Fruit fly (Drosophila melanogaster) whole organism, embryonic: ENCODE results near the gene Pa1.

ENCODE experiments used
- Aef1 ChIP-seq: fragments of 200-800 bp; sonication (Bioruptor generic); IDR thresholded peaks from 3 replicates; pipeline ENCODE4 v1.3.6; 2022; ENCODE audit warnings: missing biosample characterization, missing genetic modification characterization
- CG10274 ChIP-seq: fragments of 200-800 bp; sonication (Bioruptor generic); optimal IDR thresholded peaks from 3 replicates; lab custom pipeline; 2017; ENCODE audit warnings: missing biosample characterization, mild to moderate bottlenecking, missing genetic modification characterization
- CG10462 ChIP-seq: fragments of 200-800 bp; sonication (Bioruptor generic); optimal IDR thresholded peaks from 2 replicates; lab custom pipeline; 2016; ENCODE audit warnings: missing biosample characterization, missing genetic modification characterization
- CG11085 ChIP-seq: fragments of 200-800 bp; sonication (Bioruptor generic); IDR thresholded peaks from 2 replicates; pipeline ENCODE4 v1.3.6; 2022; ENCODE audit warnings: missing biosample characterization, missing genetic modification characterization
- CG1602 ChIP-seq: fragments of 200-800 bp; sonication (Bioruptor generic); optimal IDR thresholded peaks from 3 replicates; lab custom pipeline; 2016; ENCODE audit warnings: missing biosample characterization, missing genetic modification characterization
- CG17361 ChIP-seq: fragments of 200-800 bp; sonication (Bioruptor generic); IDR thresholded peaks from 3 replicates; pipeline ENCODE4 v1.3.6; 2022; ENCODE audit warnings: missing biosample characterization, missing genetic modification characterization
- CG1832 ChIP-seq: fragments of 200-800 bp; sonication (Bioruptor generic); optimal IDR thresholded peaks from 2 replicates; lab custom pipeline; 2017; ENCODE audit warnings: missing biosample characterization, mild to moderate bottlenecking, missing genetic modification characterization, inconsistent platforms
- CG3163 ChIP-seq: fragments of 200-800 bp; sonication (Bioruptor generic); optimal IDR thresholded peaks from 3 replicates; lab custom pipeline; 2016; ENCODE audit warnings: missing biosample characterization, missing genetic modification characterization
- CG33557 ChIP-seq: fragments of 200-800 bp; sonication (Bioruptor generic); optimal IDR thresholded peaks from 2 replicates; lab custom pipeline; 2019; ENCODE audit warnings: missing biosample characterization, mild to moderate bottlenecking, missing genetic modification characterization, moderate library complexity
- CG3726 ChIP-seq: fragments of 200-800 bp; sonication (Bioruptor generic); IDR thresholded peaks from 3 replicates; pipeline ENCODE4, ENCODE4 v1.3.6; 2022; ENCODE audit warnings: missing biosample characterization, missing genetic modification characterization
- CG4424 ChIP-seq: fragments of 200-800 bp; sonication (Bioruptor generic); optimal IDR thresholded peaks from 3 replicates; lab custom pipeline; 2016; ENCODE audit warnings: missing biosample characterization, missing genetic modification characterization
- CG4617 ChIP-seq: fragments of 200-800 bp; sonication (Bioruptor generic); optimal IDR thresholded peaks from 3 replicates; lab custom pipeline; 2016; ENCODE audit warnings: missing biosample characterization, missing genetic modification characterization, borderline replicate concordance
- CG4707 ChIP-seq: fragments of 200-800 bp; sonication (Bioruptor generic); optimal IDR thresholded peaks from 2 replicates; lab custom pipeline; 2018; ENCODE audit warnings: missing biosample characterization, mild to moderate bottlenecking, missing genetic modification characterization, moderate library complexity
- CG4820 ChIP-seq: fragments of 200-800 bp; sonication (Bioruptor generic); optimal IDR thresholded peaks from 3 replicates; lab custom pipeline; 2016; ENCODE audit warnings: missing biosample characterization, missing genetic modification characterization
- CG5245 ChIP-seq: fragments of 200-800 bp; sonication (Bioruptor generic); optimal IDR thresholded peaks from 3 replicates; lab custom pipeline; 2016; ENCODE audit warnings: missing biosample characterization, missing genetic modification characterization
- CG6654 ChIP-seq: fragments of 200-800 bp; sonication (Bioruptor generic); optimal IDR thresholded peaks from 2 replicates; lab custom pipeline; 2017; ENCODE audit warnings: missing biosample characterization, mild to moderate bottlenecking, missing genetic modification characterization
- CG8089 ChIP-seq: fragments of 200-800 bp; sonication (Bioruptor generic); optimal IDR thresholded peaks from 3 replicates; lab custom pipeline; 2016; ENCODE audit warnings: missing biosample characterization, missing genetic modification characterization
- CG8765 ChIP-seq: fragments of 200-800 bp; sonication (Bioruptor generic); IDR thresholded peaks from 2 replicates; pipeline ENCODE4 v1.3.6; 2022; ENCODE audit warnings: missing biosample characterization, missing genetic modification characterization
- CG8944 ChIP-seq: fragments of 200-800 bp; sonication (Bioruptor generic); optimal IDR thresholded peaks from 3 replicates; lab custom pipeline; 2016; ENCODE audit warnings: missing biosample characterization, missing genetic modification characterization
- CkIIα-i1 ChIP-seq: fragments of 200-800 bp; sonication (Bioruptor generic); IDR thresholded peaks from 2 replicates; pipeline ENCODE4 v1.3.6; 2022; ENCODE audit warnings: missing biosample characterization, missing genetic modification characterization
- Dek ChIP-seq: fragments of 200-800 bp; sonication (Bioruptor generic); optimal IDR thresholded peaks from 3 replicates; lab custom pipeline; 2019; ENCODE audit warnings: missing biosample characterization, mild to moderate bottlenecking, missing genetic modification characterization, moderate library complexity
- Dfd ChIP-seq, 2 experiments: fragments of >200 bp; optimal IDR thresholded peaks; 2 replicates each; lab custom pipeline; 2017; ENCODE audit warnings: missing biosample characterization in 2 of 2, missing genetic modification characterization in 2 of 2
- Dip2 ChIP-seq: fragments of 200-800 bp; sonication (Bioruptor generic); IDR thresholded peaks from 2 replicates; pipeline ENCODE4 v1.3.6; 2022; ENCODE audit warnings: missing biosample characterization, missing genetic modification characterization
- Dref ChIP-seq: fragments of 200-800 bp; sonication (Bioruptor generic); IDR thresholded peaks from 2 replicates; pipeline ENCODE4 v1.3.6; 2022; ENCODE audit warnings: missing biosample characterization, missing genetic modification characterization
- Drgx ChIP-seq: fragments of 200-800 bp; sonication (Bioruptor generic); IDR thresholded peaks from 2 replicates; pipeline ENCODE4 v1.3.6; 2022; ENCODE audit warnings: missing biosample characterization, missing genetic modification characterization
- H15 ChIP-seq: fragments of 200-800 bp; sonication (Bioruptor generic); IDR thresholded peaks from 3 replicates; pipeline ENCODE4 v1.3.6; 2022; ENCODE audit warnings: missing biosample characterization, missing genetic modification characterization
- NC2β ChIP-seq: fragments of 200-800 bp; sonication (Bioruptor generic); optimal IDR thresholded peaks from 2 replicates; lab custom pipeline; 2016; ENCODE audit warnings: missing biosample characterization, missing genetic modification characterization
- NFAT ChIP-seq: fragments of 200-800 bp; sonication (Bioruptor generic); IDR thresholded peaks from 2 replicates; pipeline ENCODE4 v1.3.6; 2022; ENCODE audit warnings: missing biosample characterization, missing genetic modification characterization
- Neu2 ChIP-seq: fragments of 200-800 bp; sonication (Bioruptor generic); optimal IDR thresholded peaks from 3 replicates; lab custom pipeline; 2016; ENCODE audit warnings: missing biosample characterization, missing genetic modification characterization, borderline replicate concordance
- Rfx ChIP-seq: fragments of 200-800 bp; sonication (Bioruptor generic); IDR thresholded peaks from 2 replicates; pipeline ENCODE4 v1.3.6; 2022; ENCODE audit warnings: missing biosample characterization, missing genetic modification characterization
- Taf1 ChIP-seq: fragments of 200-800 bp; sonication (Bioruptor generic); IDR thresholded peaks from 2 replicates; pipeline ENCODE4 v1.3.6; 2022; ENCODE audit warnings: missing biosample characterization, missing genetic modification characterization
- al ChIP-seq: fragments of 200-800 bp; sonication (Bioruptor generic); IDR thresholded peaks from 2 replicates; pipeline ENCODE4 v1.3.6; 2022; ENCODE audit warnings: missing biosample characterization, missing genetic modification characterization
- dan ChIP-seq: fragments of 200-800 bp; sonication (Bioruptor generic); IDR thresholded peaks from 2 replicates; pipeline ENCODE4 v1.3.6; 2022; ENCODE audit warnings: missing biosample characterization, missing genetic modification characterization
- dm ChIP-seq: fragments of 200-800 bp; sonication (Bioruptor generic); optimal IDR thresholded peaks from 3 replicates; lab custom pipeline; 2016; ENCODE audit warnings: missing biosample characterization, missing genetic modification characterization
- fd102C ChIP-seq: fragments of 200-800 bp; sonication (Bioruptor generic); optimal IDR thresholded peaks from 2 replicates; lab custom pipeline; 2018; ENCODE audit warnings: missing biosample characterization, mild to moderate bottlenecking, missing genetic modification characterization, moderate library complexity
- fd3F ChIP-seq: fragments of 200-800 bp; sonication (Bioruptor generic); optimal IDR thresholded peaks from 2 replicates; lab custom pipeline; 2018; ENCODE audit warnings: missing biosample characterization, mild to moderate bottlenecking, missing genetic modification characterization, moderate library complexity
- gce ChIP-seq: fragments of 200-800 bp; sonication (Bioruptor generic); IDR thresholded peaks from 3 replicates; pipeline ENCODE4 v1.3.6; 2022; ENCODE audit warnings: missing biosample characterization, missing genetic modification characterization
- gcm ChIP-seq: fragments of 200-800 bp; sonication (Bioruptor generic); optimal IDR thresholded peaks from 2 replicates; lab custom pipeline; 2019; ENCODE audit warnings: missing biosample characterization, mild to moderate bottlenecking, missing genetic modification characterization, moderate library complexity
- ham ChIP-seq: fragments of 200-800 bp; sonication (Bioruptor generic); IDR thresholded peaks from 2 replicates; pipeline ENCODE4 v1.3.6; 2022; ENCODE audit warnings: missing biosample characterization, missing genetic modification characterization
- hbn ChIP-seq: fragments of 200-800 bp; sonication (Bioruptor generic); IDR thresholded peaks from 2 replicates; pipeline ENCODE4 v1.3.6; 2022; ENCODE audit warnings: missing biosample characterization, missing genetic modification characterization; ENCODE audit not compliant: partially characterized antibody
- hkb ChIP-seq, 2 experiments: fragments of 200-800 bp in 1 of 2; fragments of >200 bp in 1 of 2; sonication (Bioruptor generic) in 1 of 2; IDR thresholded peaks in 1 of 2; optimal IDR thresholded peaks in 1 of 2; 2 replicates each; pipeline versions ENCODE4 v1.3.6 to Lab custom; 2017 to 2022; ENCODE audit warnings: missing biosample characterization in 1 of 2, missing genetic modification characterization in 1 of 2
- inv ChIP-seq: fragments of 200-800 bp; sonication (Bioruptor generic); IDR thresholded peaks from 2 replicates; pipeline ENCODE4 v1.3.6; 2022; ENCODE audit warnings: missing biosample characterization, missing genetic modification characterization; ENCODE audit not compliant: partially characterized antibody
- nmo ChIP-seq: fragments of 200-800 bp; sonication (Bioruptor generic); optimal IDR thresholded peaks from 2 replicates; lab custom pipeline; 2018; ENCODE audit warnings: missing biosample characterization, mild to moderate bottlenecking, missing genetic modification characterization, moderate library complexity
- pzg ChIP-seq: fragments of 200-800 bp; sonication (Bioruptor generic); optimal IDR thresholded peaks from 3 replicates; lab custom pipeline; 2018; ENCODE audit warnings: missing biosample characterization, mild to moderate bottlenecking, missing genetic modification characterization, moderate library complexity
- repo ChIP-seq: fragments of 200-800 bp; sonication (Bioruptor generic); optimal IDR thresholded peaks from 2 replicates; lab custom pipeline; 2016; ENCODE audit warnings: missing biosample characterization, missing genetic modification characterization
- ro ChIP-seq: fragments of 200-800 bp; sonication (Bioruptor generic); IDR thresholded peaks from 2 replicates; pipeline ENCODE4 v1.3.6; 2022; ENCODE audit warnings: missing biosample characterization, missing genetic modification characterization
- tin ChIP-seq: fragments of 200-800 bp; sonication (Bioruptor generic); optimal IDR thresholded peaks from 3 replicates; lab custom pipeline; 2016; ENCODE audit warnings: missing biosample characterization, missing genetic modification characterization
- toy ChIP-seq: fragments of 200-800 bp; sonication (Bioruptor generic); IDR thresholded peaks from 2 replicates; pipeline ENCODE4 v1.3.6; 2022; ENCODE audit warnings: missing biosample characterization, missing genetic modification characterization
- trem ChIP-seq: fragments of 200-800 bp; optimal IDR thresholded peaks from 3 replicates; lab custom pipeline; 2019; ENCODE audit warnings: missing biosample characterization, mild to moderate bottlenecking, missing genetic modification characterization, moderate library complexity
- twi ChIP-seq: fragments of 200-800 bp; optimal IDR thresholded peaks from 2 replicates; lab custom pipeline; 2019; ENCODE audit warnings: missing biosample characterization, mild to moderate bottlenecking, missing genetic modification characterization, moderate library complexity
- tx ChIP-seq: fragments of 200-800 bp; sonication (Bioruptor generic); optimal IDR thresholded peaks from 2 replicates; lab custom pipeline; 2016; ENCODE audit warnings: missing biosample characterization, missing genetic modification characterization

Pa1 gene

DNA sequence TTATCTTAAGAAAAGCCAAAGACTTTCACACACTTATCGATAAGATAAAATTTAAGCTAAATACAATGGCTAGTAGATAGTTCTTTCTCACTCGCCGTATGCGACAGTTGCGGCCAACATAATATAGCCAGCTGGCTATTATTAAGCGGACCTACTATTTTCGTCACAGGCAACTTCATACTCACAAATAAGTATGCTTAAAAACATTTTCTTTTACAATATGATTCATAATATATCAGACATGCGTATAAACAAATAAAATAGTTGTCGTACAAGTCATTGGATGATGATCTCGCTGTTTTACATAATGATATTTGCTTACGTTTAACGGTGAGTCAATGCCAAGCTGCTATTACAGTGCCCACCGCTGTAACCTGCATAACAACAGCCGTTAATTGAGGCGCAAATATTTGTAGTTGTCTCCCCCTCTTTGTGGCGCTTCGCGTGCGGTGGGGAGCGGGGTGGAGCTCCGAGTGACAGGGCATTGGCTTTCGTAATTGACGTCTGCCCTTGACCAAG lies 32.8 kb upstream of the Pa1 start (continued):
- TF ChIP-seq CG33557 (GFP tag; lab: Kevin White, UChicago) (no peak), CG4820 (GFP tag; lab: Kevin White, UChicago) (peak; percentile 51), CG8089 (peak; percentile 26), Drgx (GFP tag; lab: Robert Waterston, UW) (peak; percentile 62), CG11085 (0 out of 2 replicates have a peak, but pooled peaks have one; percentile 17), fd3F (GFP tag; lab: Kevin White, UChicago) (peak; percentile 40), repo (GFP tag; lab: Kevin White, UChicago) (no peak), ro (GFP tag; lab: Robert Waterston, UW) (0 out of 2 replicates have a peak, but pooled peaks have one; percentile 14), CG10462 (no peak), twi (tag; lab: Kevin White, UChicago) (peak; percentile 13), tx (peak; percentile 21), Neu2 (GFP tag; lab: Kevin White, UChicago) (no peak), NFAT (0 out of 2 replicates have a peak, but pooled peaks have one; percentile 27), gce (GFP tag; lab: Robert Waterston, UW) (0 out of 3 replicates have a peak, but pooled peaks have one; percentile 32), CG17361 (GFP tag; lab: Robert Waterston, UW) (peak; percentile 79), CG4707 (GFP tag; lab: Kevin White, UChicago) (peak; percentile 24), CG4617 (peak; percentile 3), Aef1 (GFP tag; lab: Robert Waterston, UW) (peak; percentile 50), pzg (GFP tag; lab: Kevin White, UChicago) (no peak), Taf1 (GFP tag; lab: Robert Waterston, UW) (peak; percentile 41; the same call in 1 of the 2 replicates), ham (GFP tag; lab: Robert Waterston, UW) (no peak), tin (peak; percentile 21), toy (GFP tag; lab: Robert Waterston, UW) (no peak), dan (GFP tag; lab: Robert Waterston, UW) (no peak), CG1832 (GFP tag; lab: Kevin White, UChicago) (no peak), Rfx (GFP tag; lab: Robert Waterston, UW) (0 out of 2 replicates have a peak, but pooled peaks have one; percentile 62), CkIIα-i1 (GFP tag; lab: Robert Waterston, UW) (no peak), CG1602 (GFP tag; lab: Kevin White, UChicago) (peak; percentile 29), Dref (GFP tag; lab: Robert Waterston, UW) (no peak), CG10274 (GFP tag; lab: Kevin White, UChicago) (peak; percentile 37), inv (no peak), CG6654 (peak; percentile 55), Dip2 (GFP tag; lab: Robert Waterston, UW) (no peak), CG3726 (no peak), CG3163 (GFP tag; lab: Kevin White, UChicago) (peak; percentile 32), hbn (no peak), dm (no peak), gcm (GFP tag; lab: Kevin White, UChicago) (peak; percentile 57), al (peak; percentile 48), fd102C (no peak), Dfd (GFP tag; optimal IDR thresholded peaks at IDR 0.05; lab: Kevin White, UChicago) (no peak), CG8765 (GFP tag; lab: Robert Waterston, UW) (no peak), hkb (optimal IDR thresholded peaks at IDR 0.05; lab: Kevin White, UChicago) (no peak), hkb (GFP tag; IDR thresholded peaks at IDR 0.05; lab: Robert Waterston, UW) (peak; percentile 72), CG5245 (peak; percentile 11), CG8944 (peak; percentile 36), CG4424 (GFP tag; lab: Kevin White, UChicago) (peak; percentile 55), trem (peak; percentile 24), NC2β (peak; percentile 43), nmo (peak; percentile 77), H15 (no peak), Dek (tag; lab: Kevin White, UChicago) (peak; percentile 67)
